Worm (Caenorhabditis elegans): ENCODE measurements around the gene abcx-1.

The abcx-1 gene

DNA sequence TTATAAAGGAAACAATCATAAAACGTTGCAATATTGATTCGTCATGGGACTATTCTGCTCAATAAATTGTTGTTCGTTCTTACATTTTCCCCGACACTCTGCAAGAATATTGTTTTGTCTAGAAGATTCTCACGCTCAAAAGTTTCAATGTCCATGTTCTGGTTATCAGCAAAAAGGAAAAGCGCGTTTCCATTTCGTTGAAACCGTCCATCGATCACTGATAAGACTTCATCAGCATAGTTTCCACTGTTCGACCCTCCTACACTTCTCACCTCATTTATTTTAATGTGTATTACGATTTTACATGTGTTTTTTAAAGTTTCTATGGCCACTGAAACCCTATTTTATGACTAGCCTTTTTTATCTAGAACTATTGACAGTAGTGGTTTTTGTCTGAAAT lies 11.9 kb upstream of the abcx-1 start:
- TF ChIP-seq tbx-2 (tag; optimal IDR thresholded peaks at IDR 0.05) (no peak), ref-2 (tag; optimal IDR thresholded peaks at IDR 0.05) (no peak), pha-4 (tag; optimal IDR thresholded peaks at IDR 0.05) (no peak), pag-3 (tag; optimal IDR thresholded peaks at IDR 0.05; ENCODE audit: borderline replicate concordance) (no peak), ceh-48 (tag; optimal IDR thresholded peaks at IDR 0.05) (no peak), nhr-232 (tag; optimal IDR thresholded peaks at IDR 0.05) (no peak), sdc-2 (tag; optimal IDR thresholded peaks at IDR 0.05) (no peak), ceh-30 (tag; optimal IDR thresholded peaks at IDR 0.05) (no peak)

DNA sequence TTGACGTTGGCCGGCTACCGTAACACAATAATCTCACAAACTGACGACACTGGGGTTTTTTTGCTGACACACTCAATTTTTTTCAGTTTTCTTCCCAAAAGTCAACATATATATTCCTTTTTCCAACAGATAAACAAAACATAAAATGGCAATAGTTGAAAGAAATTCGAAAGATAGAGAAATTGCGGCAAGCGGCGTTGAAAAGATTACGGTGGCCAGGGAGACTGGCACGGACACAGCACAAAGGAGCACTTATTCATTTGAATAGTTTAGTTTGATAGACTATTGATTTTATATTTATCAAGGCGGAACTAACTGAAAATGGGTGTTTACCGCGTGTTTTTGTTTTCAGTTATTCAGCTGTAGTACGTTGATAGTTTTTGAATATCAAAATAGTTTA lies 10.6 kb upstream of the abcx-1 start, which contains the start of gene toe-2:
Gene toe-2 (minus strand): TSS at position 70 of the 400 bp plus-strand sequence.
- TF ChIP-seq sdc-2 (tag; optimal IDR thresholded peaks at IDR 0.05) (no peak), hlh-13 (GFP tag; optimal IDR thresholded peaks at IDR 0.05) (no peak), mec-3 (tag; optimal IDR thresholded peaks at IDR 0.05; ENCODE audit: borderline replicate concordance) (no peak), fax-1 (tag; optimal IDR thresholded peaks at IDR 0.05) (no peak), dmd-4 (tag; optimal IDR thresholded peaks at IDR 0.05; ENCODE audit: borderline replicate concordance) (no peak), rnt-1 (tag; optimal IDR thresholded peaks at IDR 0.05) (no peak), madf-2 (tag; optimal IDR thresholded peaks at IDR 0.05) (no peak), fkh-6 (tag; optimal IDR thresholded peaks at IDR 0.05) (no peak), zip-5 (tag; optimal IDR thresholded peaks at IDR 0.05) (no peak), odd-2 (tag; optimal IDR thresholded peaks at IDR 0.05) (no peak), ref-2 (tag; optimal IDR thresholded peaks at IDR 0.05) (no peak), pag-3 (tag; optimal IDR thresholded peaks at IDR 0.05; ENCODE audit: borderline replicate concordance) (no peak), ceh-18 (tag; optimal IDR thresholded peaks at IDR 0.05) (no peak)

DNA sequence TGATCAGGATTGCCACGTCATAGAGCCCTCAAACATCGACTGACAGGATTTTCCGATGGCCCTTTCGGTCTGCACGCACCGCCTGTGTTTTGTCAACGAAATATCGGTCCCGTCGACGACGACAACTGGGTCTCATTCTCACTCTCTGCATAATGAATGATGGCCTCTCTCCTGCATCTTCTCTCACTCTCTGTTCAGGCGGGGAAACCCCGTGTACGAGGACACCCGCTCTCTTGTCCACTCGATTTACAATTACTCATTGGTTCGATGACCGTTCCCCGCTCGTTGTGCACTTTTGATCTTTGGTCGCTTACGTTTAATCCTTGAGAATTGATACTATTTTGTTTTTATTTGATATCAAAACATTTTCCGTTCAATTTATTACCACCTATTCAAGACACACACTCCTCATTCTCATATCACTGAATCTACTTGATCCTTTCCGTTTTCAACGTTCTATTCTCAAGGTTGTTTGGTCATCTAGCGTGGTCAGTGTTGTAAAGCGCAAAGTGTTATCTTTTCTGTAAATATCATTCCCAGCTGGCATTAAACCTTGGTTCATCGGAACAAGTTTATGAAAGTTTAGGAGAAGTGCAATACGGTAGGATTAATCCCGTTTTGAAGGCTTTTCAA lies 9.2 kb upstream of the abcx-1 start:
- TF ChIP-seq ceh-31 (tag; optimal IDR thresholded peaks at IDR 0.05): peak; percentile 57
- TF ChIP-seq ref-2 (tag; optimal IDR thresholded peaks at IDR 0.05): peak; percentile 39
- no peak for TF ChIP-seq unc-3 (GFP tag; conservative IDR thresholded peaks at IDR 0.05)
- no peak for TF ChIP-seq unc-3 (tag; optimal IDR thresholded peaks at IDR 0.05)
- no peak for TF ChIP-seq K09A11.1 (tag; optimal IDR thresholded peaks at IDR 0.05; ENCODE audit: insufficient read depth)
- no peak for TF ChIP-seq elt-4 (tag; optimal IDR thresholded peaks at IDR 0.05)
- no peak for TF ChIP-seq unc-42 (tag; optimal IDR thresholded peaks at IDR 0.05)
- TF ChIP-seq ztf-16 (tag; optimal IDR thresholded peaks at IDR 0.05): no peak
- TF ChIP-seq nfya-1 (tag; optimal IDR thresholded peaks at IDR 0.05): peak; percentile 21
- no peak for TF ChIP-seq ahr-1 (tag; optimal IDR thresholded peaks at IDR 0.05)
- no peak for TF ChIP-seq ama-1 (optimal IDR thresholded peaks at IDR 0.05)
- no peak for TF ChIP-seq madf-2 (tag; optimal IDR thresholded peaks at IDR 0.05)
- TF ChIP-seq sdc-2 (tag; optimal IDR thresholded peaks at IDR 0.05): peak; percentile 30
- TF ChIP-seq hlh-6 (tag; optimal IDR thresholded peaks at IDR 0.05): no peak
- peak; percentile 1 for TF ChIP-seq hlh-8 (tag; optimal IDR thresholded peaks at IDR 0.05)
- peak; percentile 72 for TF ChIP-seq tbx-2 (tag; optimal IDR thresholded peaks at IDR 0.05)
- no peak for TF ChIP-seq ceh-18 (tag; optimal IDR thresholded peaks at IDR 0.05)
- TF ChIP-seq fkh-6 (tag; optimal IDR thresholded peaks at IDR 0.05): no peak
- no peak for TF ChIP-seq C08G9.2 (tag; optimal IDR thresholded peaks at IDR 0.05)
- no peak for TF ChIP-seq Y22D7AL.16 (tag; optimal IDR thresholded peaks at IDR 0.05)
- TF ChIP-seq lim-6 (tag; optimal IDR thresholded peaks at IDR 0.05): no peak
- peak; percentile 74 for TF ChIP-seq unc-55 (GFP tag; optimal IDR thresholded peaks at IDR 0.05)
- no peak for TF ChIP-seq eyg-1 (tag; optimal IDR thresholded peaks at IDR 0.05)
- TF ChIP-seq pha-4 (tag; optimal IDR thresholded peaks at IDR 0.05): no peak
- no peak for TF ChIP-seq pax-1 (tag; optimal IDR thresholded peaks at IDR 0.05)
- TF ChIP-seq ceh-2 (tag; optimal IDR thresholded peaks at IDR 0.05): no peak
- TF ChIP-seq K02D7.2 (tag; optimal IDR thresholded peaks at IDR 0.05): no peak
- no peak for TF ChIP-seq nhr-11 (tag; optimal IDR thresholded peaks at IDR 0.05)
- TF ChIP-seq sox-4 (tag; optimal IDR thresholded peaks at IDR 0.05): no peak
- no peak for TF ChIP-seq dmd-4 (tag; optimal IDR thresholded peaks at IDR 0.05; ENCODE audit: borderline replicate concordance)
- no peak for TF ChIP-seq C38D4.7 (GFP tag; optimal IDR thresholded peaks at IDR 0.05)
- no peak for TF ChIP-seq unc-86 (tag; optimal IDR thresholded peaks at IDR 0.05)
- TF ChIP-seq ets-4 (tag; optimal IDR thresholded peaks at IDR 0.05): no peak
- TF ChIP-seq ceh-48 (tag; optimal IDR thresholded peaks at IDR 0.05): no peak
- no peak for TF ChIP-seq ceh-45 (GFP tag; IDR thresholded peaks at IDR 0.05)
- no peak for TF ChIP-seq hlh-13 (GFP tag; optimal IDR thresholded peaks at IDR 0.05)
- TF ChIP-seq ttx-3 (tag; optimal IDR thresholded peaks at IDR 0.05): no peak
- TF ChIP-seq ceh-9 (tag; optimal IDR thresholded peaks at IDR 0.05): no peak
- TF ChIP-seq pag-3 (tag; optimal IDR thresholded peaks at IDR 0.05; ENCODE audit: borderline replicate concordance): no peak
- TF ChIP-seq pat-9 (tag; optimal IDR thresholded peaks at IDR 0.05): no peak
- TF ChIP-seq zip-5 (tag; optimal IDR thresholded peaks at IDR 0.05): no peak
- TF ChIP-seq mec-3 (tag; optimal IDR thresholded peaks at IDR 0.05; ENCODE audit: borderline replicate concordance): no peak
